Worm (Caenorhabditis elegans): ENCODE data around the gene mpst-1.

- no peak for TF ChIP-seq lin-26 (GFP tag; IDR thresholded peaks at IDR 0.05)
- TF ChIP-seq madf-8 (GFP tag; conservative IDR thresholded peaks at IDR 0.05): no peak
- TF ChIP-seq F52B5.7 (tag; optimal IDR thresholded peaks at IDR 0.05): no peak
- TF ChIP-seq lir-1 (GFP tag; conservative IDR thresholded peaks at IDR 0.05): no peak
- TF ChIP-seq lag-1 (GFP tag; IDR thresholded peaks at IDR 0.05): no peak
- TF ChIP-seq B0019.2 (GFP tag; conservative IDR thresholded peaks at IDR 0.05): no peak
- TF ChIP-seq mes-4 (tag; optimal IDR thresholded peaks at IDR 0.05): no peak
- TF ChIP-seq ama-1 (optimal IDR thresholded peaks at IDR 0.05): no peak
- TF ChIP-seq ama-1 (GFP tag; optimal IDR thresholded peaks at IDR 0.05): no peak
- no peak for TF ChIP-seq chd-7 (tag; optimal IDR thresholded peaks at IDR 0.05)
- TF ChIP-seq aptf-2 (GFP tag; conservative IDR thresholded peaks at IDR 0.05): no peak
- no peak for TF ChIP-seq unc-62 (GFP tag; optimal IDR thresholded peaks at IDR 0.05)
- no peak for TF ChIP-seq K11D2.4 (GFP tag; IDR thresholded peaks at IDR 0.05)
Measured at ce11 chrV:11852305-11852704, 25.4 kb upstream of the mpst-1 start.

Data from whole organism, young adult.